Fruit fly (Drosophila melanogaster) whole organism, larva: Measurements from ENCODE around the gene Hexo1.

ENCODE experiments used
- noc ChIP-seq: fragments of 200-800 bp; sonication (Bioruptor generic); optimal IDR thresholded peaks from 3 replicates; lab custom pipeline; 2019; ENCODE audit warnings: missing biosample characterization, mild to moderate bottlenecking, missing genetic modification characterization, moderate library complexity

Gene Hexo1

DNA sequence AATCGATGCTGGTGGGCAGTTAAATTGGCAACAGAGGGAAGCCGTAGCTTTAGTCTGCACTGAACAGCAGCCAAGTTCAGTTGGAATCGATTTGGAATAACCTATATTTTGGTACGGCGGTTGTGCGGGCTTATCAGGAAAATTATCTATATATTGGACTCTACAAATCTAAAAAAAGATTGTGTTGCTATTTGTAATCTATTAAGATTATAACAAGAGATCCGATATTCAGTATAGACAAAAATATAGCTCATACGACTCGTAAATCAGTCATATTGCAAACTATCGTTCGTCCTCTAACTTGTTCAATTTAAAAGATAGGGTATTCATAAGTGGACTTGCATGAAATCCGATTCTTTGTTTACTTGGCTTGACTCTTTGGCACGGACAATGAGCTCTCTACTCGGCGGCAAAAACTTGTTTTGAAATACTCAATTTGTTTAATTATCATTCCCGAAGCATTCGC is at the start of gene Hexo1:
Hexo1 (plus strand) TSS at position 51 of the 466 bp plus-strand sequence.
- TF ChIP-seq noc (tag; lab: Kevin White, UChicago) = peak; percentile 75

dm6 chr3L:4239442-4240322 is 48.8 kb upstream of the Hexo1 start, which contains the start of gene Sqor:
Sqor (plus strand) TSS chr3L:4240173.
- TF ChIP-seq noc (tag; lab: Kevin White, UChicago) = peak; percentile 96

DNA sequence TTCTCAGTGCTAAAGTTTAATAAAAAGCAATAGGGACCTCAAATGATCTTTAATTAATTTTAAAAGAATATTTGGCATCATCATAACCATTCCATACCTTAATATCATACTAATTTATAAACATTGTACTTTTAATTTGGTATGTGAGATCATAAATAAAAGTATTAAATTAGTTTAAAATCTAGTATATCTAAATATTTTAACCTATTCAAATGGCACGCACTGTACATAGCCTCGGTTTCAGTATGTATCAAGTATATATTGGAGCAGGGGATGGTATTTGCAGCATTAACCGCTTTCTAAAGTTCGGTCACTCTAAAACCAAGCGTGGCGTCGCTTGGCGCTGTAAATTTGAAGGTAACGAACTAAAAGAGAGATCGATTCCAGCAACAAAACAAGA is 46.0 kb upstream of the Hexo1 start, which contains the start of gene pav:
pav (plus strand) TSS at position 307 of the 400 bp plus-strand sequence.
- no peak for TF ChIP-seq noc (tag; lab: Kevin White, UChicago)

DNA sequence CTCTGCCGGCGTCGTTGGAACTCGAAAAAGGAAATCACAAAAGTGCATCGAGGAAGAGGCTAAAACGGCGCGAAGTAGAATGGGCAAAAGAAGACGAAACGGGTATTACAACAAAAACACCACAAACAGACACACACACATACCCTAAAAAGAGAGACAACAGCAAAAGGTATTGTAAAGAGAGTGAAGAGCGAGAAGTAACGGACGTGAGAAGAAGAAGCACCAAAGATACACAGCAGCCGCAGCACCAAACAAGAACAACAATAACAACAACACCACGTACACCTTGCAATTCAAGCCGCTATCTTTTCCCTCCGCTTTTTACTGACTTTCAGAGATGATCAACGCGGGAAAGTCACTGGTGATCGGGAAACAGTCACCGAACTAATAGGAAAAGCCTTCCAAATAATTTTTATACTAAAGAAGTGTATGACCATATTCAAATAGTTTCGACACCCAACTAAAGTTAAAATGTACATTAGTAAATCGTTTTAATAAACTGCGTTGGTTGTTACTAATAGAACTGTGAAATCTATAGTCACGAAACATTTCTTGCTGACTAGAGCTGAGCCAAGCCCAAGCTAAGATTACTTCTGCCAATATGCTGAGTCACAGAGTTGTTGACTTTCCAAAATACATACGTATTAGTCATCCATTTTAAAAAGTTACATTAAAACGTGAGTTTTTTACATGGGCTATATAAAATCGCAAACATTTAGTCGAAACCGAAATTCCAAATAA is 36.1 kb upstream of the Hexo1 start:
- no peak for TF ChIP-seq noc (tag; lab: Kevin White, UChicago)

DNA sequence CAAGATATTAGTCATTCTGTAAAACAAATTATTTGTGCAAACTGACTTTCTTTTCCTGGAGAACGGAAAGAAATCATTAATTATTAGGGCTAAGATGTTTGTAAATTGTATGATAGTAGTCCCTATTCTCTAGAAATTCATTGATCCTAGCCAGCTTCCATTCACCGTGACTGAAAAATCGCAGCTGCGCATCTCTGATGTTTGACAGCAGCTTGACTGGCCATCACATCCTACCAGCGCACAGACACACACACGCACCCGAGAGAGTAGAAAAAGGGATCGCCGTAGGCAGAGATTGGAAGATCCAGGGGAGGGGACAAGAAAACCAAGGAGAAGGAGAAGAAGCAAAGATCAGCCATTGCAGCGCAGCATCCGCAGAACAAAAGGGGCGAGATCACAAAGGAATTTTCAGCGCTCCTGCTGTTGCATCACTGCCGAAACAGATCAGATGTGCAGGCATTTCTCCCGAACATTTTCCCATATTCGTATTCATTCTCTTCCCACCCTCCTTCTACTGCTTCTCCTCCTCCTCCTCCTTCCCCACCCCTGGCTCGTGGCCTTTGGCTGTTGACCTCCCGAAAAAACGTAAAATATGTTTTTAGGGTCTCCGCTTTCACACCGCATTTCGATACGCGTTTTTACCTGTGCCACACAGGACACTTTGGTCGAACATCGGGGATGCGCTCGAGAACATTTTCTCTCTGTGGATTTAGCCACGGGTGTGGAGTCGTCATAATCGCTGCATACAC is 35.4 kb upstream of the Hexo1 start:
- no peak for TF ChIP-seq noc (tag; lab: Kevin White, UChicago)

- TF ChIP-seq noc (tag; lab: Kevin White, UChicago) = no peak
Measured at dm6 chr3L:4253611-4254300, 34.7 kb upstream of the Hexo1 start.

DNA sequence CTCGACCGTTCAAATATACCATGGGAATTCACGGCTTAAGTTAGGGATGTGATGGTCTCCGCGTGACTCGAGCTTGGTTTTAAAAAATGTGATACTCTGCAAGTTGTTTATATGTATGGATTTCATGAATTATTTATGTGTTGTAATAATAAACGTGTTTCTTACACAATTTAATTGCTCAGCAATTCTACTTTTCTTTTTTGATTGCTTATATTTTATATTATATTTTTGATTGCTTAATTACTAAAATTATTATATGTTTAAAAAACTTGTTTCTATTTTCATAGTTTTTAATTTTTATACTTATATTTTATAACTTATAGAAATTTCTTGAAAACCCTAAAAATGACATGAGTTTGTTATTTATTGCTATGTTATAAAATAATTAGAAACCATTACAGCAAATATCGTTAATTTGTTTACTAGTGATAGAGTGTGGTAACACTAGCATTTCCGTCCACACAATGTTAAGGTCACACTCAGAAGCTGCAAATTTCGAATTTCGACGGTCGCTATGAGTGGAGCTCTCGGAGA is 34.1 kb upstream of the Hexo1 start, which contains the start of the genes ago and CG1265:
ago (minus strand) TSS at position 6 of the 534 bp plus-strand sequence.
CG1265 (plus strand) TSS at position 476 of the 534 bp plus-strand sequence.
- TF ChIP-seq noc (tag; lab: Kevin White, UChicago) = no peak

dm6 chr3L:4259102-4259558 is 29.3 kb upstream of the Hexo1 start, which contains the start of the genes CG15011 and CG1309:
CG15011 (minus strand) TSS chr3L:4259152.
CG1309 (plus strand) TSS chr3L:4259430.
- peak; percentile 87 for TF ChIP-seq noc (tag; lab: Kevin White, UChicago)

dm6 chr3L:4261177-4261576 is 27.3 kb upstream of the Hexo1 start:
- no peak for TF ChIP-seq noc (tag; lab: Kevin White, UChicago)

DNA sequence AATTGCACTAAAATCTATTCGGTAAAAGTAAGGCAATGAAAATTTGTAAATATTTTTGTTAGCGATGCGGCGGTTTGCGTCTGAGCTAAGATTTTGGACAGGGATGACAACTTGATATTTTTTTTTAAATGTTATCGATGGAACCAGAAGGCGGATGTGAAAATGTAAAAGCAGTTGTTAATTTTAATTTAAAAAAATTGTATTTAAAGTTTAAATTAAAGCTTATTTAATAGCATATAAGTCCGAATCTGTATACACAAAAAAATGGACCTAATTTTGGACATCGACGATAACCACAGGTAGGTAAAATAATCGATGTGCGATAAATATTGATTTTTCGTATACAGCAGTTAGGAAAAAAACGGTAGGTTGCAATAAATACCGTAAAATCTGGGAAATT is 26.1 kb upstream of the Hexo1 start, which contains the start of the genes CG11586 and VhaM9.7-a:
CG11586 (minus strand) TSS at position 87 of the 400 bp plus-strand sequence.
VhaM9.7-a (plus strand) TSS at position 322 of the 400 bp plus-strand sequence.
- no peak for TF ChIP-seq noc (tag; lab: Kevin White, UChicago)

- TF ChIP-seq noc (tag; lab: Kevin White, UChicago) = no peak
Measured at dm6 chr3L:4263502-4263901, 24.9 kb upstream of the Hexo1 start, which contains the start of gene CG1273. CG1273 (plus strand) TSS chr3L:4263719.

DNA sequence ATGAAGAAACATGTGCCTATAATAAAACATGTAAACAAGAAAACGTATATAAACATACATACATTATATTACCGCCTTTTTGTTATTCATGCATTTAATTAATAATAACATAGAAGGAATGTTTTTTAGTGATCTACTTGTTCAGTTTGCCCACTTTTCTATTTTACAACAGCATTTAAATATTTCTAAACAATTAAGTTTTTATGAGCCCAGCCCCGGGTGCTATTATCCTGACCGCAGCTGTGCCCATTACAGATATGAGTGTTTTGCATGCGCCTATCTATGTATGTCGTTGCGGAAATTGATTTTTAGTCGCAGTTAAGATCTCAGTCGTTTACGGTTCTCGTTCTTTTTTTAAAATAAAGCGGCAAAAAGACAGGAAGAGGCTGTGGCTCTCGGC is 23.5 kb upstream of the Hexo1 start:
- TF ChIP-seq noc (tag; lab: Kevin White, UChicago) = no peak

DNA sequence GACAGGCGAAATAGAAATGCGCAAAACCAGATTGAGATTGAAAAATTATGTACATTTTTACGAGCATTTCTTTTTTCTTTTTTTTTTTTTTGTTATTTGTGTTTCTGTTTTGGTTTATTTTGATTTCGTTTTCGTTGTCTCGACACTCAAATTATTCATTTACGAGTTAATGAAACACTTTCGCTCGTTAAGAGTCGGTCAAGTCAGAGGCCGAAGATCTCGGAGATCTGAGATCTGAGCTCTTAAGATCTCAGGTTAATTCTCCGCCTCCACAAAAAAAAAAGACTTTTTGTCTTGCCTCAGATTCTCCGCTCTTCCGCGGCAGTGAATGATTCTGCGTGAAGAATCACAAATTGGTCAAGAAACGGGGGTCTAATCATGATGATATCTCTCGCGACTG is 22.6 kb upstream of the Hexo1 start:
- no peak for TF ChIP-seq noc (tag; lab: Kevin White, UChicago)

DNA sequence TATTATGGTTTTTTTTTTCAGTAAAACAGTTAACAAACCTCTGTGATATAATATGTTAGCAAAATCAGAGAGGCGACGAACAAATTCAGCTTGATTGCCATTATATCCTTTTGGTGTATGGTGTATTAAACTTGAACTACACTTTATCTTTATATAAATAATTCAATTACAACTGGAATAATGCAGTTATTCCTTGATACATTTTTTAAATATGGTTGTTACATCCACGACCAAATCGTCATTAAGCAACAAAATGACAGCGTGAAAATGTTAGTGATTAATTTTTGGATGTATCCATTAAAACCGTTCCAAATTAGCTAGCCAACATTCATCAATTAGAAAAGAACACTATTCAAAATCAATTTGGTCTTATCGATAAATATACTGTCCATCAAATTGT is 21.0 kb upstream of the Hexo1 start, which contains the start of gene CG33764:
CG33764 (minus strand) TSS at position 101 of the 400 bp plus-strand sequence.
- no peak for TF ChIP-seq noc (tag; lab: Kevin White, UChicago)
